Fruit fly (Drosophila melanogaster) whole organism, adult: Measurements from ENCODE around the gene Mob2.

Experiments used
- CG1620 ChIP-seq: fragments of 200-800 bp; sonication (Bioruptor generic); optimal IDR thresholded peaks from 2 replicates; lab custom pipeline; 2016; ENCODE audit warnings: missing biosample characterization, missing genetic modification characterization
- kay ChIP-seq: fragments of 200-800 bp; sonication (Bioruptor generic); peaks from one replicate; lab custom pipeline; 2016; ENCODE audit warnings: missing biosample characterization, missing genetic modification characterization, borderline replicate concordance
- ovo ChIP-seq: fragments of 200-800 bp; sonication (Bioruptor generic); optimal IDR thresholded peaks from 2 replicates; lab custom pipeline; 2016; ENCODE audit warnings: missing biosample characterization, missing genetic modification characterization
- pad ChIP-seq: fragments of 200-800 bp; sonication (Bioruptor generic); optimal IDR thresholded peaks from 3 replicates; lab custom pipeline; 2017; ENCODE audit warnings: missing biosample characterization, missing genetic modification characterization, mild to moderate bottlenecking, moderate library complexity, missing genetic modification reagents

dm6 chr3L:11539511-11540329 is 22.3 kb downstream of the Mob2 start:
- TF ChIP-seq kay (GFP tag; lab: Kevin White, UChicago) (no peak), ovo (GFP tag; lab: Kevin White, UChicago) (no peak), CG1620 (GFP tag; lab: Kevin White, UChicago) (no peak), pad (no peak)
